Worm (Caenorhabditis elegans) whole organism, L1 larva: Measurements from ENCODE around the gene srg-69.
A peak's percentile ranks its signal among the peaks of the same experiment; 100 is the strongest.

Experiments used
- C16A3.4 ChIP-seq: fragments of 150-350 bp; optimal IDR thresholded peaks from 2 replicates; lab custom pipeline; 2014; ENCODE audit warnings: missing biosample characterization, missing genetic modification characterization
- aha-1 ChIP-seq: fragments of 150-350 bp; optimal IDR thresholded peaks from 2 replicates; lab custom pipeline; 2014; ENCODE audit warnings: missing biosample characterization, missing genetic modification characterization
- ama-1 ChIP-seq: fragments of 150-350 bp; optimal IDR thresholded peaks from 2 replicates; lab custom pipeline; 2014
- ceh-63 ChIP-seq: fragments of 200-800 bp; sonication (Bioruptor generic); optimal IDR thresholded peaks from 2 replicates; lab custom pipeline; 2018; ENCODE audit warnings: mild to moderate bottlenecking, missing genetic modification characterization, missing compliant biosample characterization
- ceh-8 ChIP-seq: fragments of 200-800 bp; sonication (Bioruptor generic); optimal IDR thresholded peaks from 2 replicates; lab custom pipeline; 2018; ENCODE audit warnings: mild to moderate bottlenecking, missing genetic modification characterization, moderate library complexity, missing compliant biosample characterization
- ceh-82 ChIP-seq, 3 experiments: fragments of 150-350 bp in 1 of 3; sonication (generic microtip) in 2 of 3; optimal IDR thresholded peaks; 2 replicates each; lab custom pipeline; 2014 to 2017; ENCODE audit warnings: missing biosample characterization in 3 of 3, missing genetic modification characterization in 3 of 3
- ceh-90 ChIP-seq: sonication (generic microtip); optimal IDR thresholded peaks from 2 replicates; lab custom pipeline; 2016; ENCODE audit warnings: missing genetic modification characterization, missing compliant biosample characterization
- ces-1 ChIP-seq: fragments of 150-350 bp; optimal IDR thresholded peaks from 2 replicates; lab custom pipeline; 2014; ENCODE audit warnings: missing biosample characterization, missing genetic modification reagents, missing genetic modification characterization
- dpl-1 ChIP-seq, 3 experiments: fragments of 150-350 bp in 2 of 3; sonication (generic microtip) in 1 of 3; optimal IDR thresholded peaks; 2 replicates each; lab custom pipeline; 2014 to 2017; ENCODE audit warnings: missing biosample characterization in 3 of 3, missing genetic modification characterization in 3 of 3, missing genetic modification reagents in 3 of 3
- efl-1 ChIP-seq, 4 experiments: fragments of 150-350 bp; optimal IDR thresholded peaks in 3 of 4; peaks in 1 of 4; 1 replicate in 1 of 4; 2 replicates in 3 of 4; lab custom pipeline; 2014; ENCODE audit warnings: missing biosample characterization in 2 of 4, missing genetic modification characterization in 2 of 4, missing genetic modification reagents in 2 of 4
- efl-3 ChIP-seq: fragments of 200-800 bp; sonication (Bioruptor generic); optimal IDR thresholded peaks from 2 replicates; lab custom pipeline; 2018; ENCODE audit warnings: mild to moderate bottlenecking, missing genetic modification characterization, missing compliant biosample characterization
- egl-13 ChIP-seq: sonication (generic microtip); optimal IDR thresholded peaks from 2 replicates; lab custom pipeline; 2016; ENCODE audit warnings: missing genotype, missing genetic modification reagents, missing genetic modification characterization, missing compliant biosample characterization
- egl-27 ChIP-seq, 2 experiments: fragments of 150-350 bp in 1 of 2; sonication (generic microtip); optimal IDR thresholded peaks; 3 replicates each; lab custom pipeline; 2017 to 2018; ENCODE audit warnings: missing biosample characterization in 2 of 2, missing genetic modification characterization in 2 of 2, missing genetic modification reagents in 2 of 2
- elt-2 ChIP-seq: sonication (generic microtip); optimal IDR thresholded peaks from 2 replicates; lab custom pipeline; 2016; ENCODE audit warnings: missing genetic modification characterization, mild to moderate bottlenecking, inconsistent platforms, missing compliant biosample characterization, missing genetic modification reagents
- ets-5 ChIP-seq: fragments of 200-800 bp; sonication (Bioruptor generic); IDR thresholded peaks from 2 replicates; pipeline ENCODE4 v1.3.6; 2022; ENCODE audit warnings: missing genetic modification characterization, missing compliant biosample characterization
- fkh-4 ChIP-seq: sonication (generic microtip); optimal IDR thresholded peaks from 2 replicates; lab custom pipeline; 2016; ENCODE audit warnings: missing compliant biosample characterization, missing genetic modification characterization, borderline replicate concordance
- fkh-8 ChIP-seq: sonication (generic microtip); optimal IDR thresholded peaks from 2 replicates; lab custom pipeline; 2016; ENCODE audit warnings: mild to moderate bottlenecking, missing genetic modification characterization, missing compliant biosample characterization
- fos-1 ChIP-seq: fragments of 150-350 bp; optimal IDR thresholded peaks from 2 replicates; lab custom pipeline; 2014; ENCODE audit warnings: missing biosample characterization, missing genetic modification characterization
- hlh-4 ChIP-seq: sonication (generic microtip); optimal IDR thresholded peaks from 2 replicates; lab custom pipeline; 2016; ENCODE audit warnings: mild to moderate bottlenecking, missing genetic modification characterization, missing compliant biosample characterization
- irx-1 ChIP-seq: sonication (generic microtip); optimal IDR thresholded peaks from 2 replicates; lab custom pipeline; 2016; ENCODE audit warnings: missing genetic modification characterization, missing compliant biosample characterization
- jun-1 ChIP-seq: fragments of 150-350 bp; optimal IDR thresholded peaks from 2 replicates; lab custom pipeline; 2014; ENCODE audit warnings: missing biosample characterization, missing genetic modification reagents, missing genetic modification characterization
- lin-14 ChIP-seq: fragments of 200-800 bp; sonication (Bioruptor generic); optimal IDR thresholded peaks from 2 replicates; lab custom pipeline; 2018; ENCODE audit warnings: mild to moderate bottlenecking, missing genetic modification characterization, moderate library complexity, missing compliant biosample characterization
- lin-15B ChIP-seq: fragments of 150-350 bp; sonication (generic microtip); optimal IDR thresholded peaks from 3 replicates; lab custom pipeline; 2014; ENCODE audit warnings: missing biosample characterization, missing genetic modification characterization
- lin-35 ChIP-seq, 2 experiments: fragments of 150-350 bp; optimal IDR thresholded peaks; 2 replicates each; lab custom pipeline; 2014; ENCODE audit warnings: missing biosample characterization in 2 of 2, missing genetic modification characterization in 2 of 2, missing genetic modification reagents in 2 of 2
- lsy-2 ChIP-seq, 2 experiments: fragments of 150-350 bp; optimal IDR thresholded peaks; 2 replicates each; lab custom pipeline; 2014; ENCODE audit warnings: missing biosample characterization in 2 of 2, missing genetic modification characterization in 2 of 2
- mdl-1 ChIP-seq, 2 experiments: fragments of 150-350 bp; optimal IDR thresholded peaks; 2 replicates each; lab custom pipeline; 2014 to 2017; ENCODE audit warnings: missing biosample characterization in 2 of 2, missing genetic modification characterization in 2 of 2, inconsistent platforms in 1 of 2
- mef-2 ChIP-seq: fragments of 150-350 bp; optimal IDR thresholded peaks from 2 replicates; lab custom pipeline; 2014; ENCODE audit warnings: missing biosample characterization, missing genetic modification characterization
- mep-1 ChIP-seq: fragments of 150-350 bp; optimal IDR thresholded peaks from 2 replicates; lab custom pipeline; 2014; ENCODE audit warnings: missing biosample characterization, missing genetic modification characterization
- nhr-20 ChIP-seq: sonication (generic microtip); optimal IDR thresholded peaks from 2 replicates; lab custom pipeline; 2016; ENCODE audit warnings: mild to moderate bottlenecking, missing genetic modification characterization, missing compliant biosample characterization
- nhr-28 ChIP-seq: fragments of 150-350 bp; optimal IDR thresholded peaks from 2 replicates; lab custom pipeline; 2014; ENCODE audit warnings: missing biosample characterization, missing genetic modification characterization
- nhr-47 ChIP-seq: sonication (generic microtip); optimal IDR thresholded peaks from 2 replicates; lab custom pipeline; 2016; ENCODE audit warnings: mild to moderate bottlenecking, missing genetic modification characterization, moderate library complexity, missing compliant biosample characterization
- nhr-71 ChIP-seq: sonication (generic microtip); optimal IDR thresholded peaks from 2 replicates; lab custom pipeline; 2016; ENCODE audit warnings: mild to moderate bottlenecking, missing genetic modification characterization, moderate library complexity, missing compliant biosample characterization
- nhr-77 ChIP-seq: fragments of 150-350 bp; optimal IDR thresholded peaks from 2 replicates; lab custom pipeline; 2014; ENCODE audit warnings: missing biosample characterization, missing genetic modification characterization
- nhr-84 ChIP-seq: sonication (generic microtip); optimal IDR thresholded peaks from 2 replicates; lab custom pipeline; 2017; ENCODE audit warnings: missing biosample characterization, missing genetic modification characterization
- nhr-85 ChIP-seq: sonication (generic microtip); peaks from one replicate; lab custom pipeline; 2016; ENCODE audit warnings: missing genetic modification characterization, inconsistent platforms, missing compliant biosample characterization
- pag-3 ChIP-seq: sonication (generic microtip); optimal IDR thresholded peaks from 2 replicates; lab custom pipeline; 2017; ENCODE audit warnings: missing genetic modification characterization, mild to moderate bottlenecking, missing compliant biosample characterization, antibody characterized with exemption, borderline replicate concordance; ENCODE audit not compliant: insufficient read depth
- pqm-1 ChIP-seq: sonication (generic microtip); optimal IDR thresholded peaks from 3 replicates; lab custom pipeline; 2017; ENCODE audit warnings: missing biosample characterization, missing genetic modification characterization
- rnt-1 ChIP-seq: sonication (generic microtip); optimal IDR thresholded peaks from 2 replicates; lab custom pipeline; 2016; ENCODE audit warnings: mild to moderate bottlenecking, missing genetic modification characterization, moderate library complexity, missing compliant biosample characterization
- skn-1 ChIP-seq: fragments of 150-350 bp; optimal IDR thresholded peaks from 2 replicates; lab custom pipeline; 2014; ENCODE audit warnings: missing biosample characterization, missing genetic modification characterization
- snu-23 ChIP-seq: sonication (generic microtip); optimal IDR thresholded peaks from 2 replicates; lab custom pipeline; 2016; ENCODE audit warnings: missing genetic modification characterization, missing compliant biosample characterization
- swsn-7 ChIP-seq: sonication (generic microtip); optimal IDR thresholded peaks from 2 replicates; lab custom pipeline; 2016; ENCODE audit warnings: missing genetic modification characterization, missing compliant biosample characterization
- unc-130 ChIP-seq: fragments of 150-350 bp; optimal IDR thresholded peaks from 2 replicates; lab custom pipeline; 2017; ENCODE audit warnings: missing biosample characterization, missing genetic modification characterization, inconsistent platforms
- unc-30 ChIP-seq: sonication (generic microtip); optimal IDR thresholded peaks from 2 replicates; lab custom pipeline; 2017; ENCODE audit warnings: missing biosample characterization, missing genetic modification characterization
- xbp-1 ChIP-seq: sonication (generic microtip); optimal IDR thresholded peaks from 2 replicates; lab custom pipeline; 2016; ENCODE audit warnings: missing genetic modification characterization, missing compliant biosample characterization
- ztf-11 ChIP-seq, 2 experiments: sonication (generic microtip); optimal IDR thresholded peaks; 2 replicates each; lab custom pipeline; 2016 to 2017; ENCODE audit warnings: missing genetic modification characterization in 2 of 2, missing biosample characterization in 1 of 2, missing compliant biosample characterization in 1 of 2
- ztf-4 ChIP-seq: fragments of 150-350 bp; optimal IDR thresholded peaks from 2 replicates; lab custom pipeline; 2014; ENCODE audit warnings: missing biosample characterization, missing genetic modification characterization

Gene srg-69

DNA sequence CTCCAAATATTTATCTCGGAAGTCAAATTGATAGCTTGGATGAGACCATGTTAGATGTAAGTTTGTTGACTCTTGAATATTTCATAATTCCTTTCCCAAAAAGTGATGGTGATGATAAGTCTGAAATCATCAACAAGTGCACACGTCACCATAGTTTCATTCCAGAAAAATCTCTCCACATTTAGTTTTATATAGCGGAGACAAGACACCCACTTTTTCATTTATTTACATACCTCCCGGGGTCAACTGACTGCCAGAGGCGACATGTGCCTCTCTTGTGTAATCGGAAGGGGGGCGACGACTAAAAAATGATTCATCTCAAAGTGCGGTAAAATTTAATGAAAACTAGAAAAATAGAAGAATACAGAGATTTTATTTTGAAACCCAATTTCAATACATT lies 17.2 kb upstream of the srg-69 start:
- TF ChIP-seq mef-2 (no peak), aha-1 (tag; lab: Kevin White, UChicago) (no peak), hlh-4 (tag; lab: Kevin White, UChicago) (no peak), ama-1 (lab: Kevin White, UChicago) (no peak), unc-130 (tag; lab: Kevin White, UChicago) (peak; percentile 1), nhr-85 (tag; lab: Kevin White, UChicago) (no peak), fos-1 (tag; lab: Kevin White, UChicago) (no peak), ceh-8 (GFP tag; lab: Kevin White, UChicago) (peak; percentile 3), nhr-20 (tag; lab: Kevin White, UChicago) (peak; percentile 51), ets-5 (GFP tag; lab: Robert Waterston, UW) (no peak), fkh-8 (tag; lab: Kevin White, UChicago) (peak; percentile 48), nhr-47 (tag; lab: Kevin White, UChicago) (peak; percentile 32), skn-1 (peak; percentile 76), xbp-1 (tag; lab: Kevin White, UChicago) (peak; percentile 23), nhr-84 (tag; lab: Kevin White, UChicago) (no peak), dpl-1 (GFP tag; optimal IDR thresholded peaks at IDR 0.05; lab: Kevin White, UChicago) (peak in 1 of 3 experiments; percentile 15), mdl-1 (tag; optimal IDR thresholded peaks at IDR 0.05; lab: Kevin White, UChicago) (peak in 1 of 2 experiments; percentile 45), nhr-77 (tag; lab: Kevin White, UChicago) (peak; percentile 18), nhr-71 (peak; percentile 65), efl-3 (GFP tag; lab: Kevin White, UChicago) (no peak), lsy-2 (tag; optimal IDR thresholded peaks at IDR 0.05; lab: Kevin White, UChicago) (peak in 1 of 2 experiments; percentile 51), pqm-1 (tag; lab: Kevin White, UChicago) (no peak), rnt-1 (tag; lab: Kevin White, UChicago) (peak; percentile 19), jun-1 (tag; lab: Kevin White, UChicago) (peak; percentile 52), elt-2 (tag; lab: Kevin White, UChicago) (peak; percentile 82), snu-23 (GFP tag; lab: Kevin White, UChicago) (peak; percentile 40), lin-14 (peak; percentile 72), ces-1 (GFP tag; lab: Kevin White, UChicago) (no peak), lin-35 (GFP tag; optimal IDR thresholded peaks at IDR 0.05; lab: Kevin White, UChicago) (peak in 1 of 2 experiments; percentile 45), efl-1 (optimal IDR thresholded peaks at IDR 0.05; lab: Kevin White, UChicago) (peak in 1 of 2 experiments; percentile 7), efl-1 (GFP tag; optimal IDR thresholded peaks at IDR 0.05 in 1 of 2; lab: Kevin White, UChicago) (no peak), mep-1 (tag; lab: Kevin White, UChicago) (peak; percentile 55), unc-30 (tag; lab: Kevin White, UChicago) (no peak), fkh-4 (tag; lab: Kevin White, UChicago) (no peak), lin-15B (tag; lab: Kevin White, UChicago) (no peak), ceh-90 (tag; lab: Kevin White, UChicago) (no peak), ceh-63 (GFP tag; lab: Kevin White, UChicago) (no peak), egl-27 (tag; optimal IDR thresholded peaks at IDR 0.05; lab: Kevin White, UChicago) (no peak), C16A3.4 (tag; lab: Kevin White, UChicago) (peak; percentile 12), egl-13 (peak; percentile 37), swsn-7 (peak; percentile 28), irx-1 (no peak)

DNA sequence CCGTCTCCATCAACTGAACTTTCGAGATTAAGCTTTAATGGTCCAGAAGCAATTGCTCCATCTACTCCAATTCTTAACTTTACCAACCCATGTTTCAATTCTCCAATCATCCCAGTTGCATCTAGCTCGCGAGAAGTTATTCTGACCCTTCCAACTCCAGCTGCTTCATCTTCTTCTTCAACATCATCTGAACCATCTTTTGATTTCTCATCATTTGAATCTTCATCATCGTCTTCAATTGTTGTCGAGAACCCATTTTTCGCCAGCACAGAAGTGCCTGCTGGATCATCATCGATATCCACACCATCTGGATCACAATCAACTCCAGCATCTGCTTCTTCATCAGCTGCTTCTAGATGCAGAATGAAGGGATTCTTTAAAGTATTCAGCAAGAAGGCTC lies 15.9 kb upstream of the srg-69 start:
- TF ChIP-seq mef-2, result no peak
- peak in 1 of 3 experiments; percentile 4 for TF ChIP-seq ceh-82 (tag; optimal IDR thresholded peaks at IDR 0.05; lab: Kevin White, UChicago)
- TF ChIP-seq lin-14, result no peak
- no peak for TF ChIP-seq egl-27 (tag; optimal IDR thresholded peaks at IDR 0.05; lab: Kevin White, UChicago)
- TF ChIP-seq ama-1 (lab: Kevin White, UChicago), result peak; percentile 25
- no peak for TF ChIP-seq nhr-28 (tag; lab: Kevin White, UChicago)
- TF ChIP-seq fos-1 (tag; lab: Kevin White, UChicago), result no peak
- TF ChIP-seq ztf-4, result no peak
- TF ChIP-seq ztf-11 (tag; optimal IDR thresholded peaks at IDR 0.05; lab: Kevin White, UChicago), result no peak
- no peak for TF ChIP-seq fkh-8 (tag; lab: Kevin White, UChicago)
- no peak for TF ChIP-seq pag-3 (tag; lab: Kevin White, UChicago)
